Fruit fly (Drosophila melanogaster) S2 (cell line): ENCODE measurements around the gene Obp19a.

Experiments used
- CG8478 ChIP-seq: fragments of >200 bp; optimal IDR thresholded peaks from 2 replicates; lab custom pipeline; 2018
- CTCF ChIP-seq, 2 experiments: fragments of >200 bp; optimal IDR thresholded peaks; 2 replicates each; lab custom pipeline; 2018

DNA sequence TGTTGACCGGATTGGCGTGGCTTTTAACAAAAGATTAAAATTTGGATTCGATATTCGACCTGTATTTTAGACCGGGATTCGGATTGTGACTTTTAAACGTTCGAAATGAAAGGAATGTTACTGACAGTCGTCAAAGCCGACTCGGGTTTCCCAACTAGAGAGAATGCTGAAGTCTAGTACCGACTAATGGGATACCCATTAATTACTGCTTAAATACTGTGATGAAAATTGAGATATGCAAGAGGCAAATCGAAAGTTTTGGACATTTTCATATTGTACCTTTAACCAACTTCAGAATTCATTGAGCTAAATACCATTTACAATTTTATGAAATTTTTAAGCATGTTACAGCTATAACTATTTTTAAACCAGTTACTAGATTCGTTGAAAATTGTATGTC lies 1.4 kb upstream of the Obp19a start, which contains the start of gene CG15458:
- TF ChIP-seq CTCF (optimal IDR thresholded peaks at IDR 0.05; lab: Kevin White, UChicago) (no peak), CG8478 (lab: Kevin White, UChicago) (no peak)
